Fruit fly (Drosophila melanogaster): ENCODE data around the gene Act87E.

DNA sequence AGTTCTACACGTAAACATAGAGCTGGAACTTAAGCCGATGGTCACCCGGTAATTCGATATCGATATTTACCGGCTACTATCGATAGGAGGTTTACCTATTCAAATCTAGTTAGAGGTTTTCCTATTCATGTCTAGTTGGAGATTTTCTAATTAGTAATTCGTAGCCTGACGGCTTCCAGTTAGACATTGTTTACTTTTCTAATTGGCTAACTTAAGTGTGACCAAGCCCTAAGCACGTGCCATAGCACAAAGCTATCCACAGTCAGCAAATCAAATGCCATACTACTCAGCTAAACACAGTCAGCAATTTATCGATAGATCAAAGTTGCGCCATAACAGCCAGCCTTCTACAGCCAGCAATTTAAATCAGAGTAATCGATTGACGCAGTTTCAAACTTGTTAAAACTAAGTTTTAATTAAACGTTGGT is 22.7 kb upstream of the Act87E start, which contains the start of gene Dpm3:
- no peak for TF ChIP-seq Myc (optimal IDR thresholded peaks at IDR 0.05)
- no peak for TF ChIP-seq OdsH (GFP tag; optimal IDR thresholded peaks at IDR 0.05)
- TF ChIP-seq lola (GFP tag; optimal IDR thresholded peaks at IDR 0.05): no peak
